Worm (Caenorhabditis elegans) whole organism, L4/young adult: ENCODE measurements around the gene gpa-11.

Experiments used
- W03F9.2 ChIP-seq: fragments of 150-350 bp; optimal IDR thresholded peaks from 2 replicates; lab custom pipeline; 2014; ENCODE audit warnings: missing biosample characterization, missing genetic modification characterization
- dao-5 ChIP-seq: sonication (generic microtip); optimal IDR thresholded peaks from 2 replicates; lab custom pipeline; 2016; ENCODE audit warnings: missing genotype, missing genetic modification characterization, moderate library complexity, missing compliant biosample characterization
- him-1 ChIP-seq: sonication (generic microtip); optimal IDR thresholded peaks from 2 replicates; lab custom pipeline; 2016; ENCODE audit warnings: missing genotype, missing genetic modification reagents, missing genetic modification characterization, missing compliant biosample characterization

The gpa-11 gene

DNA sequence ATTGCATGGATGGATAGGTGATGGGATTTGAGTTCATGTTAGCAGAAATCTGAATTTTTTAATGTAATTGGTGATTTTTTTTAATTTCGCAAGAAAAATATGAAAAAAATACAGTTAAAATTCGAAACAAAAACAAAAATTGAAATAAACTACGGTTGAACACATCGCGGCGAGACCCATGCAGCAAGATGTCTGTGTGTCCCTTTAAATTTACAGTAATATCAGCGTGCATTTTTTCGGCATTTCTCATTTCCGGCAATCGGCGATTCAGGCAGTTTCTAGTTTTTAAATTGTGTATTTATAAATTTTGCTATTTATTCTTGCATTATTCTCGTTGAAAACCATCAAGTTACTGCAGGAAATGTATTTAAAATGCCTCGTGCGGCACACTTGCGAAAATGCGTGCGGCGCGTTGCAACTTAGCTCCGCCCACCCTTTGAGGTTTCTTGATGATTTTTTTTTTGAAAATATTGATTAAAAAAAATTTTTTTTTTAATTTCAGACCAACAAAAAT lies 9.2 kb upstream of the gpa-11 start, which contains the start of the genes fbxc-44 and C16A11.2:
TSS of gene fbxc-44 (minus strand) at position 51 of the 514 bp plus-strand sequence.
TSS of gene C16A11.2 (plus strand) at position 503 of the 514 bp plus-strand sequence.
- TF ChIP-seq him-1: no peak
- TF ChIP-seq W03F9.2: peak; percentile 36

DNA sequence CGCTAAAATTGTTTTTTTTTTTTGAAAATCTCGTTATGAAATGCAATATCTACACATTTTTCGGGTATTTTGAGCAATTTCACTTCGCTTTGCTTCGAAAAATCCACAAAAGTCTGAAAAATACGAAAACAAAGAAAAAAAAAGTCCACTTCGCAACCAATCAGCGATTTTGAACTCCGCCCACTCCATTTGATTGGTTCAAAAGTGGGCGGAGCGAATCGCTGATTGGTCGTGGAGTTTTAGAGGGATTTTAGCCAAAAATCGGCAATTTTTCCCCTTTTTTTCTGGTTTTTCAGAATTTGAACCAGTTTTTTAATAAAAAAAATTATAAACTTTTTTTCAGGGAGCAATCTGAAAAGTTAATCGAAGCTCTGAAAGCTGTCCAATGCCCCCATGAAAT lies 8.0 kb upstream of the gpa-11 start:
- no peak for TF ChIP-seq dao-5 (tag; lab: Kevin White, UChicago)
- no peak for TF ChIP-seq him-1
- no peak for TF ChIP-seq W03F9.2

DNA sequence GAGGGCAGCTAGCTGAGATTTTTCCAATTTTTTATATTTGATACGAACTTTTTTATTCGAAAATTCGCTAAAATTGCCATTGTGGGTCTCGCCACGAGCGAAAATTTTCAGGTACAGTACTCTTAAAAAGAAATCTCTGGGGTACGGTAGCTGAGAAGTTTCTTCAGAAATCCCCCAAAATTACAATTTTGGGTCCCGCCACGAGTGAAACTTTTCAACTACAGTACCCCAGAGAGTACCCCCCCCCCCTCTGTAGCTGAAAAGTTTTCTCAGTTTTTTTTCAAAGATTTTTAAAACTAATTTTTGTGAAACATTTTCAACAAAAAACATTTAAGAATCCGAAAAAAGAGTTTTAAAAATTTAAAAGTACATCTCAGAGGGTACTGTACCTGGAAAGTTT lies 2.0 kb upstream of the gpa-11 start:
- no peak for TF ChIP-seq dao-5 (tag; lab: Kevin White, UChicago)
- TF ChIP-seq him-1: no peak
- TF ChIP-seq W03F9.2: no peak

DNA sequence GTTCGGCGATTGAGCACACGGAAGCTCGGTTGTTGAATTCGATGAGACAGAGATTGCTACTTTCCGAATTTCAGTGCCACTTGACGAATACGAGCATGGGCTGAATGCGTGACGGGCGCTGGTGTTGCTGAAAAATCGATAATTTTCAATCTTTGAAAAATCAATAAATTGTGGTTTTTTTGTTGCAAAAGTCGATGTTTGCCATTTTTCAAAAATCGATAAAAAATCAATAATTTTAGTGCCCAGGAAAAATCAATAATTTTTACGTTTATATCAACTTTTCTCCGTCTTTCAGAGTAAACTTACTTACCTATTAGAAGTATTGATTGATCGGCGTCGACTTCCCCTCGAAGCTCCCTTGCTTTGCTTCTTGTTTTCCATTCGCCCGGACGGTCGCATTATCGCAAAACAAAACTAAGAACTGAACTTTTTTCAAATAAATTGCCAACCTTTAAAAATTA lies 9.6 kb downstream of the gpa-11 start, which contains the start of gene C16A11.7:
TSS of gene C16A11.7 (minus strand) at position 411 of the 461 bp plus-strand sequence.
- TF ChIP-seq dao-5 (tag; lab: Kevin White, UChicago): no peak
- TF ChIP-seq W03F9.2: no peak
- no peak for TF ChIP-seq him-1

DNA sequence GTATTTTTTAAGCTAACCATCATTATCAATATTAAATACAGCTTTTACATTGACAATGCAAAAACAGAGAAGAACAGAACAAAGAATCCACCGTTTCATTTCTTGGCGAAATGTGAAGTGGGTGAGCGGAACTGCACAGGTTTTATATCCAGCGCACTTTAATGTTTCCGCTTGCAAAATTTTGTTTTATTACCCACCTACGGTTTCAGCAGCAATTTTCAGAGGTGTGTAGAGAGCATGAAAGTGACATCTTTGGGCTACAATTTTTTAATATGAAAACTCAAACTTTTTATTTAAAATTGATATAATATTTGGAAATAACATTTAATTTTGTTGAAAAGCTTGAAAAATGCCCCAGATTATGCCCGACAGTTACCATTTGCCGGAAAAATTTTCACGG lies 11.7 kb downstream of the gpa-11 start, which contains the start of gene clec-135:
TSS of gene clec-135 (minus strand) at position 101 of the 400 bp plus-strand sequence.
- TF ChIP-seq dao-5 (tag; lab: Kevin White, UChicago) (no peak), W03F9.2 (no peak), him-1 (no peak)

DNA sequence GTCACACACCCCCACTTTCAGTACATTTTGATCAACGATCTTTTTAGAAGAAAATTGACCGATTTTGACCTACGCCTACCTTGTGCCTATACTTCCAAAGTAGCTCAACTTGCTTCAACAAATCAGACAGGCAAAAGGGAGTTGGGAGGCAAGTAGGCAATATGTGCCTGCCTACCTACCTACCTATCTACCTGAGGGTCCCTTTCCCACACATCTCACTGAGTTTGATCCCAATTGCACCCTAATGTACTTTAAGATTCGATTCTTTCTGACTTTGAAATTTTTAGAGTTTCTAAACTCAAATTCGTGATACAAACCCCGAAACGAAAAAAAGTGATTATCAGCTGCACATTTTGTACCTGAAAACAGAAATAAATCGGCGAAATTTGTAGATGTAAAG lies 20.7 kb downstream of the gpa-11 start:
- TF ChIP-seq him-1 (no peak), W03F9.2 (no peak), dao-5 (tag; lab: Kevin White, UChicago) (no peak)

DNA sequence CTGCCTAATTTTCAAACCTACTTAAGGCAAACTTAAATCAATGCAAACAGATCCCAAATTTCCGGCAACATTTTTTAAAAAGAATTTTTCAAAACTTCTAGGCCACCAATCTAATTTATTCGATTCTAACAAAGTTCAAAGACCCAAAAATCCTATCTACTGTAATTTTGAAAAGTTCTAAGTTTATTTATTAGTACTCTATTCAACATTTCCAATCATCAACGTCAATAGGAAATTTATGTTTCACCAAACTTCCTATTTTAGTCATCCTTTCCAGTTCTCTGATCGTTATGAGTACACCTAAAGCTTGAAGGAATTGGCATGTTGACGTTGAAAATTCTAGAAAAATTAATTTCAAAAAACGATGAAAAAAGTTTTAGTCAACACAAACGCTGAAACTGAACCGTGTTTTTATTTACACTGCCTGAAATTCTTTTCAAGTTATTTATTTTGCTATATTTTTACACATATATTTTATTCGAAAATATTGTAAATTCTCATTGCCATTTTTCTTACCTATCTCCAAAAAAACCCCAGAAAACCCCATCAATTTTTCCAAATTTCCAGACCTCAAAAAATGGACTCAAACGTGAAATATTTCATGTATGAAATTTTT lies 28.7 kb downstream of the gpa-11 start, which contains the start of gene npr-42:
TSS of gene npr-42 (plus strand) at position 566 of the 616 bp plus-strand sequence.
- TF ChIP-seq dao-5 (tag; lab: Kevin White, UChicago) (no peak), W03F9.2 (no peak), him-1 (no peak)

DNA sequence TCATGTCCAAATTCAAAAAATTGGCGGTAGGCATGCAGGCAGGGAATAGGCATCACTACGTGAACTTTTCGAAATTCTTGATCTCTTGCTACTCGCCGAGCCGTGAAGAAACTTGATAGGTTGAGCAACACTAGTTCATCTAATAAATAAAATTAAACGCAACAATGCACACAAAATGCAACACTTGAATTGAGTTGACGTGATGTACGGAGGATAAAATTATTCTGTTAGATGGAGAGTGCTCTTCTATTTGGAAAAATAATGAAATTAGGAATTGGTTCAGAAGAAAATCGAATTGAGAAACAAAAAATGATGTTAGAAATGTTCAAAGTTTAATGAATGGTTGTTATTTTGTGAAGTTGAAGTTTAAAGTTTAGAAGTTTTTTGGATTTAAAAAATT lies 29.9 kb downstream of the gpa-11 start:
- no peak for TF ChIP-seq him-1
- TF ChIP-seq W03F9.2: no peak
- no peak for TF ChIP-seq dao-5 (tag; lab: Kevin White, UChicago)

DNA sequence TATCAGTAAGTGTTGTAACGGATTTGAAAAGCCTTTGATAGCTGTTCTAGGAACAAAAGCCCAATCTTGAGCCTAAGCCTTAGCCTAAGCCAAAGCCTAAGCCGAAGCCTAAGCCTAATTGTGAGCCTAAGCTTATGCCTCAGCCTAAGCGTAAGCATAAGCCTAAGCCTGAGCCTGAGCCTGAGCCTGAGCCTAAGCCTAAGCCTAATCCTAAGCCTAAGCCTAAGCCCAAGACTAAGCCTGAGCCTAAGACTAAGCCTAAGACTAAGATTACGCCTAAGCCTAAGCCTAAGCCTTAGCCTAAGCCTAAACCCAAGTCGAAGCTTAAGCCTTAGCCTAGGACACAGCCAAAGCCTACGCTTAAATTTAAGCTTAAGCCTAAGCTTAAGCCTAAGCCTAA lies 30.6 kb downstream of the gpa-11 start:
- TF ChIP-seq him-1 (no peak), W03F9.2 (no peak), dao-5 (tag; lab: Kevin White, UChicago) (no peak)

DNA sequence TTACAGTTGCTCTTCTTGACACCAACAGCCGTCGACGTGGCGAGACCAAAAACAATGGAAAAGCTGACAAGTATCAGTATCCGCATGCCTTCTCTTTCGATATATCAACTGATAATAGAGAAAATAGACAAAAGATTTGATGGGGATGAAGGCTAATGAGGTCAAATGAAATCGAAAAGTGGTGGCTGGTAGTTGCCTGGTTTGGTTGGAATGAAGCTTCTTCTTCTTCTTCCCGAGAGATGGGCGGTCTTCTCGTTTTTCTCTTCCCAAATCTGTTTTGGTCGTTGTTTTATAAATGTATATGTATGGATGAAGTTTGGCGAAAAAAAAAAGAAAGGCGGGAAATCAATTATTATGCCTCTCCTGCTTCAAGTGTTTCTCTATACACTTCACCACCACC lies 34.7 kb downstream of the gpa-11 start, which contains the start of gene C01F1.5:
TSS of gene C01F1.5 (minus strand) at position 103 of the 400 bp plus-strand sequence.
- no peak for TF ChIP-seq him-1
- TF ChIP-seq dao-5 (tag; lab: Kevin White, UChicago): no peak
- no peak for TF ChIP-seq W03F9.2

DNA sequence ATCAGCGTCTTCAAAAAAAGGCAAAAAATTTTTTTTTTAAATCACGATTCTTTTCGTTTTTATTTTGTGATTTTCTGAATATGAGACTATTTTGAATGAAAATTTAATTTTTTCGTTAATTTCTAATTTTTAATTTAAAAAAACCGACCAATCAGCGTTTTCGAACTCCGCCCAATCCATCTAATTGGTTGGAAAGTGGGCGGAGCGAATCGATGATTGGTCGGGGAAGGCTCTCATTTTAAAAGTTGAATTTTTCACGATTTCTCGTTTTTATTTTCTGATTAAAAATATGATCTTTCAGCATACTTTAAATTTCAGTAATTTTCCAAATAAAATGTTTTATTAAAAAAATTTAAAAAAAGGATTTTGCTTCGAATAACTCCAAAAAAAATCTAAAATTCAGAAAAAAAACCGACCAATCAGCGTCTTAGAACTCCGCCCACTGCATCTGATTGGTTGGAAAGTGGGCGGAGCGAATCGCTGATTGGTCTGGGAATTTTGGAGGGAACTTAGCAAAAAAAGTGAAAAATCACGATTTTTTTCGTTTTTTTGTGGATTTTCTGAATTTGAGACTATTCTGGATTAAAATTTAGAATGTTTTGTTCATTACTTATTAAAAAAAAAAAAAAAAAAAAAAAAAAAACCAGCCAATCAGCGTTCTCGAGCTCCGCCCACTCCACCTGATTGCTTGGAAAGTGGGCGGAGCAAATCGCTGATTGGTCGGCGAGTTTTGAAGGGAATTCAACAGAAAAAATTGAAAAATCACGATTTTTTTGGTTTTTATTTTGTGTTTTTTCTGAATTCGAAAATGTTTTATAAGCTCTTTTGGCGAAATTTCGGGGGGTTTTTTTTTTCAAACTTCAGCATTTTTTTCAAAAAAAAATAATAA lies 37.6 kb downstream of the gpa-11 start:
- TF ChIP-seq W03F9.2 (no peak), him-1 (no peak), dao-5 (tag; lab: Kevin White, UChicago) (no peak)

DNA sequence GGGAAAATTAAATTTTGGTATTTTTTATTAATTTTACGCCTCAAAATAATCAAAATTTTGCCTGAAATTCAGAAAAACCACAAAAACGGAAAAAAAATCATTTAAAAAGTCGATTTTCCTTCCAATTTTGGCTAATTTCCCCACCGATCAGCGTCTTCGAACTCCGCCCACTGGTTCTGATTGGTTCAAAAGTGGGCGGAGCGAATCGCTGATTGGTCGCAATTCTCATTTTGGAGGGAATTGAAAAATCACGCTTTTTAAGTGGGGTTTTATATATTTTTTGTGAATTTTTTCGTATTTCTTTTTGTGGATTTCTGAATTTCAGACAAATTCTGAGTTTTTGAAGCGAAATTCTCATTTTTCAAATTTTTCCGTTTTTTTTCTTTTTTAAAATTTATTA lies 39.9 kb downstream of the gpa-11 start:
- no peak for TF ChIP-seq W03F9.2
- TF ChIP-seq dao-5 (tag; lab: Kevin White, UChicago): no peak
- TF ChIP-seq him-1: no peak

DNA sequence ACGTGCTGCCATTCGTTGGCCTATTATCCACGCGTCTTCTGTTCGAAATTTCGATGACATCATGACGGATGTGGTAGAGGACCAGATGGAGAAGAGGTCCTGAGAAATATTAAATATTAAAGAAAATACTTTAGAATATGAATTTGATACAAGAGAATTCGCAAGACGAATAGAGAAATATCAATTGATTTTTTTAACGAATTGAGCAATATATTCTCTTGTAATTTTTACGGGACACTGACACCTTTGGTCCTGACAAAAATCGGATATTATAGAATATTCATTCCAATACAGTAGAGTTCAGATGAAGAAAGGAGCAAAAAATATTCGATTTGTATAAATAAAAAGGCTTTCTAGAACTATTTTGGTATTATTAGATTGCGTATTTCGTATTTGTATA lies 41.1 kb downstream of the gpa-11 start, which contains the start of gene C01F1.6:
TSS of gene C01F1.6 (minus strand) at position 101 of the 400 bp plus-strand sequence.
- TF ChIP-seq W03F9.2 (no peak), dao-5 (tag; lab: Kevin White, UChicago) (no peak), him-1 (no peak)

DNA sequence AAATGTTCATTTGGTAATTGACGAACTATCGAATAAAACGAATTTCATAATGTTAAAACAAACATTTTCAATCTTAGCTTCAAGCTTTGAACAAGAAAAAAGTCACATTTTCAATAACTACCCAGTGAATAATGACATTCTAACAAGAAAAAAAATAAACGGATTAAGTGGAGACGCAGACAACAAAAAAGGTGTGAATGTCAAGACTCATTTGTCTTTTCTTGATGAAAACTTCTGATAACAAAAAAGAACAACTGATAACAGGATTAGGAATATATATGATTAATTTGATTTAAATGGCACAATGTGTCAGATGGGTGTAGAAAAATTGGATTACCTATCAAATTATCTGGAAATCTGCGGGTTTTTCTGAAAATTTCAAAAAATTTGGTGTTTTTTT lies 41.6 kb downstream of the gpa-11 start:
- TF ChIP-seq W03F9.2 (no peak), him-1 (no peak), dao-5 (tag; lab: Kevin White, UChicago) (no peak)
